Fruit fly (Drosophila melanogaster) Kc167 (cell line): ENCODE data around the gene CG9331.

Experiments
- Myc ChIP-seq: fragments of >200 bp; optimal IDR thresholded peaks from 2 replicates; lab custom pipeline; 2017; ENCODE audit warnings: missing external identifiers
- psq ChIP-seq: fragments of >200 bp; optimal IDR thresholded peaks from 2 replicates; lab custom pipeline; 2017; ENCODE audit warnings: missing external identifiers

dm6 chr2L:20829309-20829708, 6.7 kb downstream of the CG9331 start, which contains the start of gene CG31673:
- TF ChIP-seq Myc (lab: Kevin White, UChicago), result no peak
- no peak for TF ChIP-seq psq (lab: Kevin White, UChicago)
